Fruit fly (Drosophila melanogaster): ENCODE measurements around the gene CG5026.
A peak's percentile ranks its signal among the peaks of the same experiment; 100 is the strongest.

CG5026 gene

dm6 chr3L:8954648-8955033, 13.7 kb upstream of the CG5026 start, which contains the start of gene GNBP3 (continued):
- TF ChIP-seq ems (GFP tag; optimal IDR thresholded peaks at IDR 0.05) (no peak), ab (GFP tag; optimal IDR thresholded peaks at IDR 0.05) (peak; percentile 1), Fer1 (GFP tag; optimal IDR thresholded peaks at IDR 0.05) (peak; percentile 88), CG2678 (tag; optimal IDR thresholded peaks at IDR 0.05) (peak; percentile 87), cato (GFP tag; optimal IDR thresholded peaks at IDR 0.05; ENCODE audit: borderline replicate concordance) (no peak), cas (GFP tag; IDR thresholded peaks at IDR 0.05) (peak; percentile 19; the same call in 1 of the 2 replicates), stc (GFP tag; IDR thresholded peaks at IDR 0.05) (peak; percentile 43; the same call in 1 of the 2 replicates), CG4424 (GFP tag; optimal IDR thresholded peaks at IDR 0.05) (peak; percentile 25), odd (GFP tag; optimal IDR thresholded peaks at IDR 0.05) (no peak), Xbp1 (GFP tag; optimal IDR thresholded peaks at IDR 0.05) (peak; percentile 42), lilli (GFP tag; optimal IDR thresholded peaks at IDR 0.05) (peak; percentile 64), Hmx (GFP tag; optimal IDR thresholded peaks at IDR 0.05) (no peak), Ets65A (GFP tag) (peak; percentile 38), yki (optimal IDR thresholded peaks at IDR 0.05) (no peak), CG10979 (tag; optimal IDR thresholded peaks at IDR 0.05) (peak; percentile 55), disco-r (GFP tag; optimal IDR thresholded peaks at IDR 0.05) (no peak), HHEX (GFP tag; optimal IDR thresholded peaks at IDR 0.05) (peak; percentile 77), CG9727 (GFP tag; optimal IDR thresholded peaks at IDR 0.05) (peak; percentile 92), Chrac-16 (GFP tag; optimal IDR thresholded peaks at IDR 0.05) (peak; percentile 22), CG7357 (GFP tag; IDR thresholded peaks at IDR 0.05) (0 out of 3 replicates have a peak, but pooled peaks have one; percentile 31), nerfin-1 (tag; optimal IDR thresholded peaks at IDR 0.05) (no peak), CG10209 (GFP tag; optimal IDR thresholded peaks at IDR 0.05) (peak; percentile 44), Nf-YA (GFP tag; IDR thresholded peaks at IDR 0.05) (peak; percentile 55; the same call in 1 of the 2 replicates), sd (tag; optimal IDR thresholded peaks at IDR 0.05) (no peak), CG13424 (tag; optimal IDR thresholded peaks at IDR 0.05) (peak; percentile 53), NK7.1 (GFP tag; optimal IDR thresholded peaks at IDR 0.05) (no peak), crp (GFP tag; optimal IDR thresholded peaks at IDR 0.05) (no peak), NC2α (GFP tag; optimal IDR thresholded peaks at IDR 0.05) (no peak), CG4404 (GFP tag; IDR thresholded peaks at IDR 0.05) (no peak), Sox100B (GFP tag; optimal IDR thresholded peaks at IDR 0.05) (peak; percentile 82), wek (GFP tag; optimal IDR thresholded peaks at IDR 0.05) (no peak), dpn (GFP tag; optimal IDR thresholded peaks at IDR 0.05) (peak; percentile 31 to 38), wor (GFP tag; IDR thresholded peaks at IDR 0.05) (no peak), Elba2 (GFP tag; optimal IDR thresholded peaks at IDR 0.05) (no peak), CG14965 (GFP tag; optimal IDR thresholded peaks at IDR 0.05; ENCODE audit: borderline replicate concordance) (no peak), pho (GFP tag; optimal IDR thresholded peaks at IDR 0.05) (no peak), ap (GFP tag; IDR thresholded peaks at IDR 0.05) (no peak), vfl (GFP tag; optimal IDR thresholded peaks at IDR 0.05) (no peak), CG11695 (GFP tag; IDR thresholded peaks at IDR 0.05) (peak; percentile 65; the same call in 2 of the 3 replicates), CG10959 (GFP tag; IDR thresholded peaks at IDR 0.05) (peak; percentile 69), CG18262 (tag; optimal IDR thresholded peaks at IDR 0.05) (peak; percentile 66), CG33557 (GFP tag; optimal IDR thresholded peaks at IDR 0.05) (peak; percentile 27), Doc2 (GFP tag; IDR thresholded peaks at IDR 0.05) (no peak), CG14014 (GFP tag; IDR thresholded peaks at IDR 0.05) (peak; percentile 57; the same call in 1 of the 2 replicates), CG4854 (GFP tag; optimal IDR thresholded peaks at IDR 0.05) (peak; percentile 67), CG8290 (GFP tag; optimal IDR thresholded peaks at IDR 0.05) (peak; percentile 63), CG8290 (tag; optimal IDR thresholded peaks at IDR 0.05) (no peak), sqz (GFP tag; optimal IDR thresholded peaks at IDR 0.05) (peak; percentile 65), CG7786 (GFP tag; optimal IDR thresholded peaks at IDR 0.05) (no peak), Gsc (GFP tag; IDR thresholded peaks at IDR 0.05) (no peak), CG1647 (GFP tag; optimal IDR thresholded peaks at IDR 0.05) (peak; percentile 33), CG17385 (GFP tag; optimal IDR thresholded peaks at IDR 0.05) (peak; percentile 16)
